Fruit fly (Drosophila melanogaster): ENCODE results near the gene kst.
A peak's percentile ranks its signal among the peaks of the same experiment; 100 is the strongest.

kst gene

dm6 chr3L:3339695-3340226, 3.1 kb downstream of the kst start (continued):
- TF ChIP-seq CG10654 (GFP tag; optimal IDR thresholded peaks at IDR 0.05) = no peak
- peak; percentile 37 for TF ChIP-seq lab (GFP tag; optimal IDR thresholded peaks at IDR 0.05)
- no peak for TF ChIP-seq shn (GFP tag; optimal IDR thresholded peaks at IDR 0.05)
- TF ChIP-seq CG7786 (GFP tag; optimal IDR thresholded peaks at IDR 0.05) = no peak
- no peak for TF ChIP-seq CG1233 (GFP tag; optimal IDR thresholded peaks at IDR 0.05)
- no peak for TF ChIP-seq lola (GFP tag; optimal IDR thresholded peaks at IDR 0.05)
- TF ChIP-seq Rx (GFP tag; IDR thresholded peaks at IDR 0.05) = no peak
- no peak for TF ChIP-seq NfI (GFP tag; optimal IDR thresholded peaks at IDR 0.05)
- no peak for TF ChIP-seq CG30431 (GFP tag; optimal IDR thresholded peaks at IDR 0.05)
- TF ChIP-seq Bteb2 (GFP tag; optimal IDR thresholded peaks at IDR 0.05) = no peak
- TF ChIP-seq CG13624 (GFP tag; optimal IDR thresholded peaks at IDR 0.05) = no peak
- TF ChIP-seq Trl (optimal IDR thresholded peaks at IDR 0.05) = no peak
- TF ChIP-seq Trl (GFP tag; optimal IDR thresholded peaks at IDR 0.05) = no peak
- no peak for TF ChIP-seq Sry-β (GFP tag; optimal IDR thresholded peaks at IDR 0.05)
- TF ChIP-seq CG10366 (GFP tag; IDR thresholded peaks at IDR 0.05) = no peak
- peak; percentile 58 for TF ChIP-seq Med (GFP tag)
- no peak for TF ChIP-seq ranshi (GFP tag; IDR thresholded peaks at IDR 0.05)
- TF ChIP-seq CG13424 (tag; optimal IDR thresholded peaks at IDR 0.05) = peak; percentile 25
- TF ChIP-seq CG12659 (GFP tag; optimal IDR thresholded peaks at IDR 0.05) = peak; percentile 3
- no peak for TF ChIP-seq CG7372 (GFP tag; IDR thresholded peaks at IDR 0.05)
- no peak for TF ChIP-seq trem (tag; optimal IDR thresholded peaks at IDR 0.05)
- no peak for TF ChIP-seq CG13296 (GFP tag; optimal IDR thresholded peaks at IDR 0.05)
- TF ChIP-seq pzg (GFP tag; optimal IDR thresholded peaks at IDR 0.05) = no peak
- no peak for TF ChIP-seq CoRest (tag; optimal IDR thresholded peaks at IDR 0.05)
- no peak for TF ChIP-seq dimm (GFP tag; IDR thresholded peaks at IDR 0.05)
- TF ChIP-seq peb (GFP tag; IDR thresholded peaks at IDR 0.05) = no peak
- no peak for TF ChIP-seq inv (GFP tag; IDR thresholded peaks at IDR 0.05; ENCODE audit: partially characterized antibody)
- TF ChIP-seq CG6175 (GFP tag; IDR thresholded peaks at IDR 0.05) = no peak
- no peak for TF ChIP-seq CG10274 (GFP tag; optimal IDR thresholded peaks at IDR 0.05)
- TF ChIP-seq CG15073 (GFP tag; optimal IDR thresholded peaks at IDR 0.05) = no peak
- TF ChIP-seq Dbx (GFP tag; IDR thresholded peaks at IDR 0.05) = no peak
- TF ChIP-seq CG3281 (GFP tag; optimal IDR thresholded peaks at IDR 0.05) = no peak
- TF ChIP-seq jumu (GFP tag; optimal IDR thresholded peaks at IDR 0.05) = no peak
- no peak for TF ChIP-seq CG3995 (GFP tag; optimal IDR thresholded peaks at IDR 0.05)
- peak; percentile 16 for TF ChIP-seq gem (tag; optimal IDR thresholded peaks at IDR 0.05)
- TF ChIP-seq CG32532 (GFP tag; IDR thresholded peaks at IDR 0.05) = peak; percentile 16; the same call in 1 of the 2 replicates
- TF ChIP-seq CG17612 (GFP tag; IDR thresholded peaks at IDR 0.05) = no peak
- TF ChIP-seq btn (GFP tag; optimal IDR thresholded peaks at IDR 0.05) = no peak
- TF ChIP-seq yki (optimal IDR thresholded peaks at IDR 0.05) = no peak
- peak; percentile 32; the same call in 1 of the 2 replicates for TF ChIP-seq gsb (GFP tag; IDR thresholded peaks at IDR 0.05)
- TF ChIP-seq az2 (GFP tag; optimal IDR thresholded peaks at IDR 0.05) = no peak
- TF ChIP-seq CG8478 (optimal IDR thresholded peaks at IDR 0.05) = no peak
- no peak for TF ChIP-seq jing (GFP tag; optimal IDR thresholded peaks at IDR 0.05)
- TF ChIP-seq seq (GFP tag; IDR thresholded peaks at IDR 0.05) = peak; percentile 54
- no peak for TF ChIP-seq CG16863 (GFP tag; optimal IDR thresholded peaks at IDR 0.05)
- TF ChIP-seq CG7928 (GFP tag; optimal IDR thresholded peaks at IDR 0.05) = no peak
- TF ChIP-seq br (optimal IDR thresholded peaks at IDR 0.05) = no peak
- no peak for TF ChIP-seq vfl (GFP tag; optimal IDR thresholded peaks at IDR 0.05)
- TF ChIP-seq stc (GFP tag; IDR thresholded peaks at IDR 0.05) = 0 out of 2 replicates have a peak, but pooled peaks have one; percentile 44
- no peak for TF ChIP-seq CG11398 (GFP tag; optimal IDR thresholded peaks at IDR 0.05)
- no peak for TF ChIP-seq CG31224 (GFP tag; IDR thresholded peaks at IDR 0.05)
- TF ChIP-seq Kr (GFP tag; optimal IDR thresholded peaks at IDR 0.05) = no peak
- no peak for TF ChIP-seq CG8281 (tag; optimal IDR thresholded peaks at IDR 0.05)
